Worm (Caenorhabditis elegans) whole organism, mixed stage, embryonic: Measurements from ENCODE around the gene ets-9.
A peak's percentile ranks its signal among the peaks of the same experiment; 100 is the strongest.

ENCODE experiments used
- M03D4.4 ChIP-seq: sonication (generic microtip); optimal IDR thresholded peaks from 2 replicates; lab custom pipeline; 2017; ENCODE audit warnings: mild to moderate bottlenecking, missing genetic modification characterization, missing compliant biosample characterization
- blmp-1 ChIP-seq: fragments of 150-350 bp; optimal IDR thresholded peaks from 2 replicates; lab custom pipeline; 2014; ENCODE audit warnings: missing biosample characterization, missing genetic modification characterization
- ceh-39 ChIP-seq: fragments of 150-350 bp; optimal IDR thresholded peaks from 2 replicates; lab custom pipeline; 2014; ENCODE audit warnings: missing biosample characterization, missing genetic modification characterization
- ceh-43 ChIP-seq: fragments of 200-800 bp; sonication (Bioruptor generic); optimal IDR thresholded peaks from 2 replicates; lab custom pipeline; 2018; ENCODE audit warnings: mild to moderate bottlenecking, missing genetic modification characterization, moderate library complexity, missing compliant biosample characterization
- ceh-83 ChIP-seq: fragments of 200-800 bp; sonication (Bioruptor generic); optimal IDR thresholded peaks from 2 replicates; lab custom pipeline; 2018; ENCODE audit warnings: mild to moderate bottlenecking, missing genetic modification characterization, missing compliant biosample characterization
- ces-1 ChIP-seq: fragments of 150-350 bp; optimal IDR thresholded peaks from 2 replicates; lab custom pipeline; 2014; ENCODE audit warnings: missing biosample characterization, missing genetic modification reagents, missing genetic modification characterization
- drap-1 ChIP-seq: fragments of 200-800 bp; sonication (Bioruptor generic); optimal IDR thresholded peaks from 3 replicates; lab custom pipeline; 2018; ENCODE audit warnings: mild to moderate bottlenecking, missing genetic modification characterization, missing compliant biosample characterization
- elt-1 ChIP-seq: sonication (generic microtip); optimal IDR thresholded peaks from 2 replicates; lab custom pipeline; 2017; ENCODE audit warnings: missing genetic modification characterization, mild to moderate bottlenecking, missing compliant biosample characterization, antibody characterized with exemption, moderate library complexity, borderline replicate concordance; ENCODE audit not compliant: insufficient read depth
- ham-2 ChIP-seq: fragments of 200-800 bp; sonication (Bioruptor generic); optimal IDR thresholded peaks from 2 replicates; lab custom pipeline; 2018; ENCODE audit warnings: mild to moderate bottlenecking, missing genetic modification characterization, missing compliant biosample characterization
- hlh-1 ChIP-seq: fragments of 150-350 bp; optimal IDR thresholded peaks from 2 replicates; lab custom pipeline; 2014; ENCODE audit warnings: missing biosample characterization, missing genetic modification reagents, missing genetic modification characterization
- lsy-2 ChIP-seq: fragments of 150-350 bp; optimal IDR thresholded peaks from 2 replicates; lab custom pipeline; 2014; ENCODE audit warnings: missing biosample characterization, missing genetic modification characterization
- mab-5 ChIP-seq: fragments of 150-350 bp; optimal IDR thresholded peaks from 2 replicates; lab custom pipeline; 2014; ENCODE audit warnings: missing biosample characterization, missing genetic modification characterization
- mep-1 ChIP-seq: fragments of 150-350 bp; optimal IDR thresholded peaks from 2 replicates; lab custom pipeline; 2017; ENCODE audit warnings: missing biosample characterization, missing genetic modification reagents, missing genetic modification characterization, inconsistent platforms
- mls-2 ChIP-seq: sonication (generic microtip); optimal IDR thresholded peaks from 2 replicates; lab custom pipeline; 2016; ENCODE audit warnings: mild to moderate bottlenecking, missing genetic modification characterization, moderate library complexity, missing compliant biosample characterization
- nhr-237 ChIP-seq: fragments of 150-350 bp; optimal IDR thresholded peaks from 2 replicates; lab custom pipeline; 2014; ENCODE audit warnings: missing biosample characterization, missing genetic modification characterization
- nhr-28 ChIP-seq: fragments of 150-350 bp; optimal IDR thresholded peaks from 2 replicates; lab custom pipeline; 2014; ENCODE audit warnings: missing biosample characterization, missing genetic modification characterization
- sem-2 ChIP-seq: fragments of 200-800 bp; sonication (Bioruptor generic); optimal IDR thresholded peaks from 2 replicates; lab custom pipeline; 2018; ENCODE audit warnings: mild to moderate bottlenecking, missing genetic modification characterization, missing compliant biosample characterization
- unc-120 ChIP-seq: sonication (generic microtip); optimal IDR thresholded peaks from 2 replicates; lab custom pipeline; 2017; ENCODE audit warnings: missing genetic modification characterization, missing compliant biosample characterization; ENCODE audit not compliant: poor library complexity, severe bottlenecking
- unc-39 ChIP-seq: fragments of 150-350 bp; optimal IDR thresholded peaks from 2 replicates; lab custom pipeline; 2014; ENCODE audit warnings: missing biosample characterization, missing genetic modification characterization
- unc-62 ChIP-seq: fragments of 150-350 bp; optimal IDR thresholded peaks from 2 replicates; lab custom pipeline; 2014; ENCODE audit warnings: missing biosample characterization, missing genetic modification reagents, missing genetic modification characterization

The ets-9 gene

DNA sequence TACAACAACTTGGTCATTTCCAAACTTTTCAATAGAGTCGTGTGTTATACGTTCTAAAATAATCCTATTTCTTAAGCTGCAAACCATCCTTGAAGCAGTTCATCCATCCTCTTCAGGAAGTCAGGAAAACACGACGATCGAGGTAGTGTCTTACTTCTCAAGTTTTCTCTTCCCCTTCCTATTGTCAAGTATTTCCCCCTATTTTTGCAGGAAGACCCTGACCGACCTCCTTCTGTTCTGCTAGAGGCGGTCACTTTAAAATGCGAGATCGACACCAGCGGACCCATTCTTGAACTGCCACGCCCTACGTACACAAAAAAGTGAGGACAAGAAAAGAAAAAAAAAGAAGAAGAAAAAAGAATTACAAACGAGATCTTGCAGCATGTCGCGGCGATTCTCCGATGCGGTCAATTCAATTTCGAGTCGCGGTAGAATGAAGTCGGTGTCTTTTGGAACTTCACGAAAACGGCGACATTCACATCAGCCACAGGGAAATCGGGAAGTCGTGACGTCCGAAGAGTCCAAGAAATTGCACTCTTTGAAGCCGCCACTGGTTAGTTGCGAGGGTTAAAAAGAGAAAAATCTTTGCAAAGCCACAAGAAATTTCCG is 43.4 kb downstream of the ets-9 start:
- TF ChIP-seq ces-1 (GFP tag; lab: Kevin White, UChicago) = peak; percentile 41
- no peak for TF ChIP-seq hlh-1 (tag; lab: Kevin White, UChicago)

DNA sequence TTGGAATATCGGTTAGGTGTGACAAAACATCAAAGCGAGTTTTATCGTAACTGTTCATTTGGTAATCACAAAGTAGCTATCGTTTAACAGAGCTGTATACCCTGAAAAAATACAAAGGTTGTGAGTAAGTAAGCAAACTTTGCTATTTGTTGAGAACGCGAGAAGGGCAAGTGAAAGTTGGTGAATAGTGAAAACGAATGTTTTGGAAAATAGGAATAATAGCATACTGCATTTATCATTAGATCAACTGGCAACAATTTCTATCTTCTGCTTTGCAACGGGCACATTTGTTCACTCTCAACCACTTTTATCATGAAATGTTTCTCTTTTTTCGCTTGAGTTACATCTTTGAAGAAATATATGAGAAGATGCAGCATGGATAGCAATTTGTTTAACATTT is 49.3 kb downstream of the ets-9 start, which contains the start of gene C24A8.5:
Gene C24A8.5 (minus strand): TSS at position 101 of the 400 bp plus-strand sequence.
- TF ChIP-seq unc-39 (tag; lab: Kevin White, UChicago) (no peak), blmp-1 (tag; lab: Kevin White, UChicago) (no peak), mab-5 (tag; lab: Kevin White, UChicago) (no peak), unc-120 (tag; lab: Kevin White, UChicago) (no peak), unc-62 (GFP tag; lab: Kevin White, UChicago) (no peak), ceh-39 (tag; lab: Kevin White, UChicago) (no peak), ceh-83 (GFP tag; lab: Kevin White, UChicago) (no peak), hlh-1 (tag; lab: Kevin White, UChicago) (no peak), lsy-2 (no peak), nhr-28 (tag; lab: Kevin White, UChicago) (no peak), elt-1 (tag; lab: Kevin White, UChicago) (no peak), drap-1 (GFP tag; lab: Kevin White, UChicago) (no peak), ces-1 (GFP tag; lab: Kevin White, UChicago) (no peak), mep-1 (tag; lab: Kevin White, UChicago) (no peak), M03D4.4 (tag; lab: Kevin White, UChicago) (no peak), mls-2 (tag; lab: Kevin White, UChicago) (no peak), ham-2 (GFP tag; lab: Kevin White, UChicago) (no peak), sem-2 (GFP tag; lab: Kevin White, UChicago) (no peak), nhr-237 (tag; lab: Kevin White, UChicago) (no peak), ceh-43 (GFP tag; lab: Kevin White, UChicago) (no peak)
